Worm (Caenorhabditis elegans) whole organism, L4 larva: ENCODE results near the gene T24H10.5.

Experiments
- F44E2.7 ChIP-seq: fragments of 200-800 bp; sonication (Bioruptor generic); IDR thresholded peaks from 2 replicates; pipeline ENCODE4 v2.1.2; 2022; ENCODE audit warnings: missing genetic modification characterization, missing compliant biosample characterization
- F49E8.2 ChIP-seq: sonication (generic microtip); optimal IDR thresholded peaks from 2 replicates; lab custom pipeline; 2016; ENCODE audit warnings: missing compliant biosample characterization, mild to moderate bottlenecking, missing genetic modification characterization, borderline replicate concordance
- T20F7.1 ChIP-seq: fragments of 200-800 bp; sonication (Bioruptor generic); optimal IDR thresholded peaks from 2 replicates; lab custom pipeline; 2018; ENCODE audit warnings: mild to moderate bottlenecking, missing genetic modification characterization, missing compliant biosample characterization
- Y105C5A.15 ChIP-seq: fragments of 200-800 bp; sonication (Bioruptor generic); IDR thresholded peaks from 2 replicates; pipeline ENCODE4 v1.3.6; 2022; ENCODE audit warnings: missing genetic modification characterization, missing compliant biosample characterization
- Y75B8A.6 ChIP-seq: fragments of 200-800 bp; sonication (Bioruptor generic); IDR thresholded peaks from 2 replicates; pipeline ENCODE4 v1.3.6; 2022; ENCODE audit warnings: missing genetic modification reagents, missing genetic modification characterization, missing compliant biosample characterization
- aha-1 ChIP-seq: fragments of 150-350 bp; peaks from one replicate; lab custom pipeline; 2014; ENCODE audit warnings: missing biosample characterization, missing genetic modification characterization
- ama-1 ChIP-seq: fragments of 150-350 bp; optimal IDR thresholded peaks from 2 replicates; lab custom pipeline; 2014; ENCODE audit warnings: inconsistent platforms, mixed read lengths
- ceh-44 ChIP-seq: fragments of 200-800 bp; sonication (Bioruptor generic); IDR thresholded peaks from 2 replicates; pipeline ENCODE4 v1.3.6; 2022; ENCODE audit warnings: missing genetic modification reagents, missing genetic modification characterization, missing compliant biosample characterization
- cey-2 ChIP-seq: sonication (generic microtip); optimal IDR thresholded peaks from 3 replicates; lab custom pipeline; 2017; ENCODE audit warnings: missing genetic modification characterization, mild to moderate bottlenecking, missing compliant biosample characterization, antibody characterized with exemption, borderline replicate concordance; ENCODE audit not compliant: insufficient read depth
- daf-12 ChIP-seq: fragments of 150-350 bp; optimal IDR thresholded peaks from 2 replicates; lab custom pipeline; 2014; ENCODE audit warnings: missing biosample characterization, missing genetic modification reagents, missing genetic modification characterization
- daf-16 ChIP-seq, 3 experiments: sonication (generic microtip); optimal IDR thresholded peaks; 2 replicates each; lab custom pipeline; 2016 to 2017; ENCODE audit warnings: missing genetic modification characterization in 3 of 3, missing genetic modification reagents in 3 of 3, mild to moderate bottlenecking in 2 of 3, missing compliant biosample characterization in 2 of 3, missing biosample characterization in 1 of 3, moderate library complexity in 1 of 3
- daf-19 ChIP-seq: fragments of 200-800 bp; sonication (Bioruptor generic); conservative IDR thresholded peaks from 2 replicates; pipeline ENCODE4 v1.3.6; 2022; ENCODE audit warnings: missing genetic modification characterization, missing compliant biosample characterization
- dmd-9 ChIP-seq: fragments of 200-800 bp; sonication (Bioruptor generic); IDR thresholded peaks from 2 replicates; pipeline ENCODE4 v1.3.6; 2022; ENCODE audit warnings: missing genetic modification reagents, missing genetic modification characterization, missing compliant biosample characterization
- dve-1 ChIP-seq: sonication (generic microtip); optimal IDR thresholded peaks from 2 replicates; lab custom pipeline; 2017; ENCODE audit warnings: antibody characterized with exemption, mild to moderate bottlenecking, missing genetic modification characterization, missing compliant biosample characterization; ENCODE audit not compliant: insufficient read depth
- egl-43 ChIP-seq: fragments of 200-800 bp; sonication (Bioruptor generic); IDR thresholded peaks from 2 replicates; pipeline ENCODE4 v1.3.6; 2022; ENCODE audit warnings: missing genetic modification reagents, missing genetic modification characterization, missing compliant biosample characterization
- hlh-30 ChIP-seq: sonication (generic microtip); optimal IDR thresholded peaks from 2 replicates; lab custom pipeline; 2017; ENCODE audit warnings: antibody characterized with exemption, mild to moderate bottlenecking, missing genetic modification characterization, missing compliant biosample characterization; ENCODE audit not compliant: insufficient read depth
- jun-1 ChIP-seq: fragments of 150-350 bp; optimal IDR thresholded peaks from 2 replicates; lab custom pipeline; 2014; ENCODE audit warnings: missing biosample characterization, missing genetic modification reagents, missing genetic modification characterization
- lim-7 ChIP-seq: fragments of 200-800 bp; sonication (Bioruptor generic); IDR thresholded peaks from 2 replicates; pipeline ENCODE4 v1.3.6; 2022; ENCODE audit warnings: missing genetic modification characterization, missing compliant biosample characterization
- lir-3 ChIP-seq: sonication (generic microtip); optimal IDR thresholded peaks from 2 replicates; lab custom pipeline; 2016; ENCODE audit warnings: mild to moderate bottlenecking, missing genetic modification characterization, missing compliant biosample characterization
- madf-9 ChIP-seq: fragments of 200-800 bp; sonication (Bioruptor generic); conservative IDR thresholded peaks from 2 replicates; pipeline ENCODE4 v1.3.6; 2022; ENCODE audit warnings: missing genetic modification reagents, missing genetic modification characterization, missing compliant biosample characterization
- mdt-29 ChIP-seq: fragments of 200-800 bp; sonication (Bioruptor generic); IDR thresholded peaks from 2 replicates; pipeline ENCODE4 v1.3.6; 2022; ENCODE audit warnings: missing genetic modification reagents, missing genetic modification characterization, missing compliant biosample characterization
- mep-1 ChIP-seq: fragments of 150-350 bp; sonication (generic microtip); optimal IDR thresholded peaks from 3 replicates; lab custom pipeline; 2014; ENCODE audit warnings: missing biosample characterization, missing genetic modification characterization
- mes-2 ChIP-seq: sonication (generic microtip); optimal IDR thresholded peaks from 2 replicates; lab custom pipeline; 2016; ENCODE audit warnings: missing genotype, mild to moderate bottlenecking, missing genetic modification characterization, missing compliant biosample characterization; ENCODE audit not compliant: poor library complexity, severe bottlenecking
- mxl-3 ChIP-seq: fragments of 200-800 bp; sonication (Bioruptor generic); optimal IDR thresholded peaks from 2 replicates; lab custom pipeline; 2018; ENCODE audit warnings: mild to moderate bottlenecking, missing genetic modification characterization, missing compliant biosample characterization
- nhr-237 ChIP-seq: sonication (generic microtip); optimal IDR thresholded peaks from 2 replicates; lab custom pipeline; 2017; ENCODE audit warnings: missing biosample characterization, missing genetic modification characterization
- nhr-28 ChIP-seq: fragments of 150-350 bp; optimal IDR thresholded peaks from 2 replicates; lab custom pipeline; 2014; ENCODE audit warnings: missing biosample characterization, missing genetic modification characterization
- nhr-48 ChIP-seq: sonication (generic microtip); optimal IDR thresholded peaks from 2 replicates; lab custom pipeline; 2016; ENCODE audit warnings: mild to moderate bottlenecking, missing genetic modification characterization, missing compliant biosample characterization
- php-3 ChIP-seq: fragments of 200-800 bp; sonication (Bioruptor generic); IDR thresholded peaks from 2 replicates; pipeline ENCODE4 v1.3.6; 2022; ENCODE audit warnings: missing genetic modification reagents, missing genetic modification characterization, missing compliant biosample characterization
- pqm-1 ChIP-seq: sonication (generic microtip); optimal IDR thresholded peaks from 2 replicates; lab custom pipeline; 2017; ENCODE audit warnings: missing biosample characterization, missing genetic modification characterization
- rbr-2 ChIP-seq: sonication (generic microtip); optimal IDR thresholded peaks from 2 replicates; lab custom pipeline; 2016; ENCODE audit warnings: missing genotype, missing genetic modification characterization, missing compliant biosample characterization
- sdz-12 ChIP-seq: fragments of 200-800 bp; sonication (Bioruptor generic); optimal IDR thresholded peaks from 2 replicates; lab custom pipeline; 2018; ENCODE audit warnings: mild to moderate bottlenecking, missing genetic modification characterization, missing compliant biosample characterization
- spr-1 ChIP-seq: sonication (generic microtip); optimal IDR thresholded peaks from 2 replicates; lab custom pipeline; 2016; ENCODE audit warnings: mild to moderate bottlenecking, missing genetic modification characterization, missing compliant biosample characterization
- unc-39 ChIP-seq: sonication (generic microtip); optimal IDR thresholded peaks from 2 replicates; lab custom pipeline; 2017; ENCODE audit warnings: missing biosample characterization, missing genetic modification characterization
- unc-62 ChIP-seq, 3 experiments: fragments of 150-350 bp in 1 of 3; sonication (generic microtip); optimal IDR thresholded peaks in 2 of 3; peaks in 1 of 3; 1 replicate in 1 of 3; 2 replicates in 2 of 3; lab custom pipeline; 2014 to 2017; ENCODE audit warnings: missing biosample characterization in 3 of 3, missing genetic modification characterization in 3 of 3, missing genetic modification reagents in 3 of 3, missing genotype in 1 of 3
- zag-1 ChIP-seq: fragments of 150-350 bp; optimal IDR thresholded peaks from 2 replicates; lab custom pipeline; 2014; ENCODE audit warnings: missing biosample characterization, missing genetic modification characterization
- zfp-2 ChIP-seq: sonication (generic microtip); optimal IDR thresholded peaks from 2 replicates; lab custom pipeline; 2016; ENCODE audit warnings: mild to moderate bottlenecking, missing genetic modification characterization, missing compliant biosample characterization
- ztf-11 ChIP-seq: fragments of 150-350 bp; optimal IDR thresholded peaks from 2 replicates; lab custom pipeline; 2014; ENCODE audit warnings: missing biosample characterization, missing genetic modification characterization

The T24H10.5 gene

ce11 chrII:9120329-9120728 lies 19.4 kb downstream of the T24H10.5 start:
- TF ChIP-seq dmd-9 (GFP tag; lab: Robert Waterston, UW) (no peak), F44E2.7 (no peak), mdt-29 (GFP tag; lab: Robert Waterston, UW) (no peak), jun-1 (tag; lab: Kevin White, UChicago) (no peak), madf-9 (GFP tag; lab: Robert Waterston, UW) (no peak), ceh-44 (GFP tag; lab: Robert Waterston, UW) (no peak), nhr-237 (no peak), zag-1 (tag; lab: Kevin White, UChicago) (no peak), daf-19 (GFP tag; lab: Robert Waterston, UW) (no peak), lir-3 (tag; lab: Kevin White, UChicago) (no peak), dve-1 (tag; lab: Kevin White, UChicago) (no peak), php-3 (GFP tag; lab: Robert Waterston, UW) (no peak), cey-2 (tag; lab: Kevin White, UChicago) (no peak), Y105C5A.15 (GFP tag; lab: Robert Waterston, UW) (no peak), spr-1 (tag; lab: Kevin White, UChicago) (no peak), unc-39 (tag; lab: Kevin White, UChicago) (no peak), mxl-3 (GFP tag; lab: Kevin White, UChicago) (no peak)
- TF ChIP-seq, all 104 proteins: peak for 0

DNA sequence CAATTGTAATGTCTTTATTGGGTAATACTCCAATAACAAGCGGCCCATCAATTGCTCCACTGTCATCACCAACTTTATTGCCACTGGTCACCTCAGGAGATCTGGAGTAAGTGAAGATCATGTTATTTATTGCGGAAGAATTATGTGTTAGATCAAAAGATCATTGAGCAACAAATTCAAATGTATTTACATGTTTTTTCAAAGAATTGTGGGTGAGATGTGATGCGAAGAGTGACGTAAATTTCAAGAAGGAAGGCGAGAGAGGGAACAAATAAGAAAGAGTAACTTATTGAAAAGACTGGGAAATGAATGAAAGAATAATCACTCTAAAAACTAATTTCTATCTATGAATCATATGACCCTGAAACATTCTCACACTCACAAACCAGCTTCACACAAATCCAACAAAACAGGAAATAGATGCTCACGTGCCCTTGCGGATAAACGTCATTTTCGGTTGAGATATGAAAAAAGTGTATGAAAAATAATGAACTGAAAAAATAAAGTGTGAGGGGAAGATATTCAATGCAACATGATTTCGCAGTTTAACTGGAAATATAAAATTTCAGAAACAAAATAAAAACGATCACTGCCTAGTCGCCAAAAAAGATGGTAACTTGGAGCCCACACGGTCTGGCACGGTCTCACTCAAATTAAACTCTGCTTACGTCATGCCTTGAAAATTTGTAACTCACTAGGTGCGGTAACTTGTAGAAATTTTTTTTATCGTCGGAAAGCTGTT lies 20.1 kb downstream of the T24H10.5 start:
- TF ChIP-seq spr-1 (tag; lab: Kevin White, UChicago) (no peak), aha-1 (tag; lab: Kevin White, UChicago) (peak; percentile 51), lir-3 (tag; lab: Kevin White, UChicago) (no peak), dmd-9 (GFP tag; lab: Robert Waterston, UW) (no peak), rbr-2 (no peak), T20F7.1 (no peak), unc-62 (GFP tag; optimal IDR thresholded peaks at IDR 0.05 in 1 of 2; lab: Kevin White, UChicago) (peak in 1 of 2 experiments; percentile 68), unc-62 (tag; optimal IDR thresholded peaks at IDR 0.05; lab: Kevin White, UChicago) (no peak), ama-1 (no peak), zag-1 (tag; lab: Kevin White, UChicago) (no peak), mep-1 (tag; lab: Kevin White, UChicago) (no peak), nhr-48 (tag; lab: Kevin White, UChicago) (no peak), ztf-11 (no peak), lim-7 (no peak), F49E8.2 (tag; lab: Kevin White, UChicago) (no peak), hlh-30 (peak; percentile 15)

- peak; percentile 6 for TF ChIP-seq mes-2 (tag; lab: Kevin White, UChicago)
- TF ChIP-seq sdz-12: no peak
- TF ChIP-seq Y75B8A.6 (GFP tag; lab: Robert Waterston, UW): no peak
- no peak for TF ChIP-seq mep-1 (tag; lab: Kevin White, UChicago)
Measured at ce11 chrII:9124353-9124752, 23.5 kb downstream of the T24H10.5 start.

- TF ChIP-seq aha-1 (tag; lab: Kevin White, UChicago) (peak; percentile 72), nhr-48 (tag; lab: Kevin White, UChicago) (no peak), zfp-2 (no peak), php-3 (GFP tag; lab: Robert Waterston, UW) (0 out of 2 replicates have a peak, but pooled peaks have one; percentile 16), daf-12 (tag; lab: Kevin White, UChicago) (no peak), daf-16 (GFP tag; optimal IDR thresholded peaks at IDR 0.05; lab: Kevin White, UChicago) (no peak), daf-16 (tag; optimal IDR thresholded peaks at IDR 0.05; lab: Kevin White, UChicago) (peak; percentile 32), hlh-30 (peak; percentile 6), egl-43 (no peak), dve-1 (tag; lab: Kevin White, UChicago) (peak; percentile 57), nhr-28 (tag; lab: Kevin White, UChicago) (peak; percentile 29), pqm-1 (peak; percentile 44)
Measured at ce11 chrII:9125007-9125406, 24.1 kb downstream of the T24H10.5 start.
